Worm (Caenorhabditis elegans) whole organism, midembryonic: Measurements from ENCODE around the gene wah-1.

Source experiments
- T22C8.4 ChIP-seq: fragments of 200-800 bp; sonication (Bioruptor generic); IDR thresholded peaks from 2 replicates; pipeline ENCODE4 v1.3.6; 2022; ENCODE audit warnings: missing genetic modification characterization, missing compliant biosample characterization
- cog-1 ChIP-seq: sonication (generic microtip); optimal IDR thresholded peaks from 2 replicates; lab custom pipeline; 2016; ENCODE audit warnings: missing genetic modification characterization, missing compliant biosample characterization
- flt-1 ChIP-seq: fragments of 200-800 bp; sonication (Bioruptor generic); IDR thresholded peaks from 2 replicates; pipeline ENCODE4 v1.3.6; 2022; ENCODE audit warnings: missing genetic modification characterization, missing compliant biosample characterization
- klf-2 ChIP-seq: fragments of 200-800 bp; sonication (Bioruptor generic); conservative IDR thresholded peaks from 2 replicates; pipeline ENCODE4 v1.3.6; 2022; ENCODE audit warnings: missing genetic modification reagents, missing genetic modification characterization, missing compliant biosample characterization
- med-1 ChIP-seq: sonication (generic microtip); optimal IDR thresholded peaks from 2 replicates; lab custom pipeline; 2017; ENCODE audit warnings: missing genetic modification characterization, mild to moderate bottlenecking, missing compliant biosample characterization, antibody characterized with exemption, missing genetic modification reagents; ENCODE audit not compliant: insufficient read depth
- ref-1 ChIP-seq: fragments of 200-800 bp; sonication (Bioruptor generic); conservative IDR thresholded peaks from 2 replicates; pipeline ENCODE4 v1.3.6; 2022; ENCODE audit warnings: missing genetic modification reagents, missing genetic modification characterization, missing compliant biosample characterization
- tab-1 ChIP-seq: fragments of 200-800 bp; sonication (Bioruptor generic); IDR thresholded peaks from 2 replicates; pipeline ENCODE4 v1.3.6; 2022; ENCODE audit warnings: missing genetic modification characterization, missing compliant biosample characterization
- ztf-23 ChIP-seq: fragments of 200-800 bp; sonication (Bioruptor generic); IDR thresholded peaks from 2 replicates; pipeline ENCODE4 v1.3.6; 2022; ENCODE audit warnings: missing genetic modification reagents, missing genetic modification characterization, missing compliant biosample characterization
- ztf-29 ChIP-seq: fragments of 200-800 bp; sonication (Bioruptor generic); IDR thresholded peaks from 2 replicates; pipeline ENCODE4 v1.3.6; 2022; ENCODE audit warnings: missing genetic modification reagents, missing genetic modification characterization, missing compliant biosample characterization

The wah-1 gene

ce11 chrIII:11960080-11960479 lies 29.9 kb upstream of the wah-1 start, which contains the start of gene top-3:
top-3 (minus strand) TSS chrIII:11960180.
- TF ChIP-seq med-1 (GFP tag; lab: Kevin White, UChicago) (no peak), T22C8.4 (GFP tag; lab: Robert Waterston, UW) (no peak), klf-2 (GFP tag; lab: Robert Waterston, UW) (no peak), flt-1 (no peak), ztf-23 (GFP tag; lab: Robert Waterston, UW) (no peak), cog-1 (tag; lab: Kevin White, UChicago) (no peak), tab-1 (no peak), ztf-29 (GFP tag; lab: Robert Waterston, UW) (no peak), ref-1 (GFP tag; lab: Robert Waterston, UW) (no peak)

- 0 out of 2 replicates have a peak, but pooled peaks have one; percentile 28 for TF ChIP-seq klf-2 (GFP tag; lab: Robert Waterston, UW)
Measured at ce11 chrIII:11967049-11967448, 22.9 kb upstream of the wah-1 start.

ce11 chrIII:11971342-11971741 lies 18.6 kb upstream of the wah-1 start, which contains the start of gene Y56A3A.28:
Y56A3A.28 (minus strand) TSS chrIII:11971374.
- no peak for TF ChIP-seq klf-2 (GFP tag; lab: Robert Waterston, UW)
- 0 out of 2 replicates have a peak, but pooled peaks have one; percentile 36 for TF ChIP-seq T22C8.4 (GFP tag; lab: Robert Waterston, UW)

- TF ChIP-seq flt-1 (no peak), ref-1 (GFP tag; lab: Robert Waterston, UW) (no peak), ztf-23 (GFP tag; lab: Robert Waterston, UW) (no peak), T22C8.4 (GFP tag; lab: Robert Waterston, UW) (no peak), tab-1 (no peak), ztf-29 (GFP tag; lab: Robert Waterston, UW) (no peak), med-1 (GFP tag; lab: Kevin White, UChicago) (no peak), klf-2 (GFP tag; lab: Robert Waterston, UW) (no peak), cog-1 (tag; lab: Kevin White, UChicago) (no peak)
Measured at ce11 chrIII:11973996-11974395, 16.0 kb upstream of the wah-1 start, which contains the start of gene ung-1. ung-1 (minus strand) TSS chrIII:11974096.

- no peak for TF ChIP-seq flt-1
- TF ChIP-seq ztf-23 (GFP tag; lab: Robert Waterston, UW) = no peak
- TF ChIP-seq T22C8.4 (GFP tag; lab: Robert Waterston, UW) = no peak
- no peak for TF ChIP-seq med-1 (GFP tag; lab: Kevin White, UChicago)
- no peak for TF ChIP-seq ref-1 (GFP tag; lab: Robert Waterston, UW)
- no peak for TF ChIP-seq cog-1 (tag; lab: Kevin White, UChicago)
- no peak for TF ChIP-seq tab-1
- no peak for TF ChIP-seq ztf-29 (GFP tag; lab: Robert Waterston, UW)
- no peak for TF ChIP-seq klf-2 (GFP tag; lab: Robert Waterston, UW)
Measured at ce11 chrIII:11974414-11974813, 15.6 kb upstream of the wah-1 start, which contains the start of gene Y56A3A.31. Y56A3A.31 (plus strand) TSS chrIII:11974477.

- TF ChIP-seq T22C8.4 (GFP tag; lab: Robert Waterston, UW) = no peak
- no peak for TF ChIP-seq med-1 (GFP tag; lab: Kevin White, UChicago)
- no peak for TF ChIP-seq flt-1
Measured at ce11 chrIII:11978742-11979141, 11.2 kb upstream of the wah-1 start, which contains the start of gene Y56A3A.30. Y56A3A.30 (minus strand) TSS chrIII:11979065.

ce11 chrIII:11980743-11981142 lies 9.2 kb upstream of the wah-1 start:
- no peak for TF ChIP-seq flt-1
- no peak for TF ChIP-seq tab-1
- TF ChIP-seq ztf-23 (GFP tag; lab: Robert Waterston, UW) = no peak
- no peak for TF ChIP-seq T22C8.4 (GFP tag; lab: Robert Waterston, UW)
- no peak for TF ChIP-seq ref-1 (GFP tag; lab: Robert Waterston, UW)
- no peak for TF ChIP-seq klf-2 (GFP tag; lab: Robert Waterston, UW)

ce11 chrIII:11981539-11981938 lies 8.4 kb upstream of the wah-1 start:
- no peak for TF ChIP-seq med-1 (GFP tag; lab: Kevin White, UChicago)
- no peak for TF ChIP-seq ztf-29 (GFP tag; lab: Robert Waterston, UW)
- no peak for TF ChIP-seq T22C8.4 (GFP tag; lab: Robert Waterston, UW)
- TF ChIP-seq tab-1 = no peak
- TF ChIP-seq klf-2 (GFP tag; lab: Robert Waterston, UW) = no peak
- no peak for TF ChIP-seq ref-1 (GFP tag; lab: Robert Waterston, UW)
- no peak for TF ChIP-seq ztf-23 (GFP tag; lab: Robert Waterston, UW)
- TF ChIP-seq flt-1 = no peak
- TF ChIP-seq cog-1 (tag; lab: Kevin White, UChicago) = no peak

ce11 chrIII:11982474-11982873 lies 7.5 kb upstream of the wah-1 start:
- TF ChIP-seq flt-1 (no peak), klf-2 (GFP tag; lab: Robert Waterston, UW) (no peak), ztf-29 (GFP tag; lab: Robert Waterston, UW) (no peak), ref-1 (GFP tag; lab: Robert Waterston, UW) (no peak), ztf-23 (GFP tag; lab: Robert Waterston, UW) (no peak), T22C8.4 (GFP tag; lab: Robert Waterston, UW) (no peak), tab-1 (no peak), cog-1 (tag; lab: Kevin White, UChicago) (no peak), med-1 (GFP tag; lab: Kevin White, UChicago) (no peak)

- TF ChIP-seq med-1 (GFP tag; lab: Kevin White, UChicago) (no peak), tab-1 (no peak), ztf-29 (GFP tag; lab: Robert Waterston, UW) (no peak), klf-2 (GFP tag; lab: Robert Waterston, UW) (no peak), ref-1 (GFP tag; lab: Robert Waterston, UW) (no peak), cog-1 (tag; lab: Kevin White, UChicago) (no peak)
Measured at ce11 chrIII:11985066-11985465, 4.9 kb upstream of the wah-1 start.
